Worm (Caenorhabditis elegans) whole organism, L4/young adult: Measurements from ENCODE around the gene cyp-33C7.
"Not testable (repeated sequence)": the region's sequence is repeated elsewhere in the genome, so short reads cannot be mapped to it uniquely, and the experiment has no call there.

Experiments used
- W03F9.2 ChIP-seq: fragments of 150-350 bp; optimal IDR thresholded peaks from 2 replicates; lab custom pipeline; 2014; ENCODE audit warnings: missing biosample characterization, missing genetic modification characterization
- dao-5 ChIP-seq: sonication (generic microtip); optimal IDR thresholded peaks from 2 replicates; lab custom pipeline; 2016; ENCODE audit warnings: missing genotype, missing genetic modification characterization, moderate library complexity, missing compliant biosample characterization
- him-1 ChIP-seq: sonication (generic microtip); optimal IDR thresholded peaks from 2 replicates; lab custom pipeline; 2016; ENCODE audit warnings: missing genotype, missing genetic modification reagents, missing genetic modification characterization, missing compliant biosample characterization

DNA sequence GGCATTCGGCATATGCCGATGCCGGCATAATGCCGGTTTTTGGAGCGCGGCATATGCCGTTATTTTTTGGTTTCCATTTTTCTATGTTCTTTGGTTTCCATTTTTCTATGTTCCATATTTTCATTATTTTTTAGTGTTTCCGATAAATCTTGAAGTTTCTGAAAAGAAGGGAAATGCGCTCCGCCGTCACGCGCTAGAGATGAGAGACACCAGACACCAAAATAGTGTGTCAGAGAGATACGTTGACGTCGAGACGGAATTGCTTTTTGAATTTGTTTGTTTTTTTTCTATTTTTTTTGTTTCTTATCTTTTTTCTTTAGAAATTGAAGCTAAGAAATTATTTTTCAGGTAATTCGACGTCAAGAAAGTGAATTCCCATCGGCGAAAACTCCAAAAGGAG, 4.9 kb downstream of the cyp-33C7 start, which contains the start of gene F41B5.1:
- not testable (repeated sequence) for TF ChIP-seq dao-5, him-1, W03F9.2 (tag; lab: Kevin White, UChicago)
